Worm (Caenorhabditis elegans) whole organism, L1 larva: ENCODE measurements around the gene srp-6.

ENCODE experiments used
- F16B12.6 ChIP-seq: fragments of 150-350 bp; optimal IDR thresholded peaks from 2 replicates; lab custom pipeline; 2014; ENCODE audit warnings: missing biosample characterization, missing genetic modification characterization
- aly-2 ChIP-seq: fragments of 150-350 bp; optimal IDR thresholded peaks from 2 replicates; lab custom pipeline; 2014; ENCODE audit warnings: missing biosample characterization, missing genetic modification characterization
- ama-1 ChIP-seq: fragments of 150-350 bp; optimal IDR thresholded peaks from 2 replicates; lab custom pipeline; 2014
- ceh-8 ChIP-seq: fragments of 200-800 bp; sonication (Bioruptor generic); optimal IDR thresholded peaks from 2 replicates; lab custom pipeline; 2018; ENCODE audit warnings: mild to moderate bottlenecking, missing genetic modification characterization, moderate library complexity, missing compliant biosample characterization
- ceh-82 ChIP-seq, 3 experiments: fragments of 150-350 bp in 1 of 3; sonication (generic microtip) in 2 of 3; optimal IDR thresholded peaks; 2 replicates each; lab custom pipeline; 2014 to 2017; ENCODE audit warnings: missing biosample characterization in 3 of 3, missing genetic modification characterization in 3 of 3
- ces-1 ChIP-seq: fragments of 150-350 bp; optimal IDR thresholded peaks from 2 replicates; lab custom pipeline; 2014; ENCODE audit warnings: missing biosample characterization, missing genetic modification reagents, missing genetic modification characterization
- efl-1 ChIP-seq, 4 experiments: fragments of 150-350 bp; optimal IDR thresholded peaks in 3 of 4; peaks in 1 of 4; 1 replicate in 1 of 4; 2 replicates in 3 of 4; lab custom pipeline; 2014; ENCODE audit warnings: missing biosample characterization in 2 of 4, missing genetic modification characterization in 2 of 4, missing genetic modification reagents in 2 of 4
- efl-3 ChIP-seq: fragments of 200-800 bp; sonication (Bioruptor generic); optimal IDR thresholded peaks from 2 replicates; lab custom pipeline; 2018; ENCODE audit warnings: mild to moderate bottlenecking, missing genetic modification characterization, missing compliant biosample characterization
- egl-13 ChIP-seq: sonication (generic microtip); optimal IDR thresholded peaks from 2 replicates; lab custom pipeline; 2016; ENCODE audit warnings: missing genotype, missing genetic modification reagents, missing genetic modification characterization, missing compliant biosample characterization
- elt-2 ChIP-seq: sonication (generic microtip); optimal IDR thresholded peaks from 2 replicates; lab custom pipeline; 2016; ENCODE audit warnings: missing genetic modification characterization, mild to moderate bottlenecking, inconsistent platforms, missing compliant biosample characterization, missing genetic modification reagents
- elt-3 ChIP-seq, 6 experiments: fragments of 150-350 bp in 1 of 6; sonication (generic microtip); optimal IDR thresholded peaks; 2 replicates each; lab custom pipeline; 2017 to 2018; ENCODE audit warnings: missing biosample characterization in 6 of 6, missing genetic modification characterization in 6 of 6, inconsistent platforms in 1 of 6
- fkh-10 ChIP-seq: sonication (generic microtip); optimal IDR thresholded peaks from 2 replicates; lab custom pipeline; 2017; ENCODE audit warnings: missing biosample characterization, missing genetic modification reagents, missing genetic modification characterization
- fkh-8 ChIP-seq: sonication (generic microtip); optimal IDR thresholded peaks from 2 replicates; lab custom pipeline; 2016; ENCODE audit warnings: mild to moderate bottlenecking, missing genetic modification characterization, missing compliant biosample characterization
- fos-1 ChIP-seq: fragments of 150-350 bp; optimal IDR thresholded peaks from 2 replicates; lab custom pipeline; 2014; ENCODE audit warnings: missing biosample characterization, missing genetic modification characterization
- hpl-2 ChIP-seq: fragments of 150-350 bp; optimal IDR thresholded peaks from 2 replicates; lab custom pipeline; 2014; ENCODE audit warnings: missing biosample characterization, missing genetic modification reagents, missing genetic modification characterization
- lir-3 ChIP-seq: sonication (generic microtip); optimal IDR thresholded peaks from 2 replicates; lab custom pipeline; 2016; ENCODE audit warnings: mild to moderate bottlenecking, missing genetic modification characterization, moderate library complexity, missing compliant biosample characterization; ENCODE audit not compliant: poor library complexity
- lsy-2 ChIP-seq, 2 experiments: fragments of 150-350 bp; optimal IDR thresholded peaks; 2 replicates each; lab custom pipeline; 2014; ENCODE audit warnings: missing biosample characterization in 2 of 2, missing genetic modification characterization in 2 of 2
- mef-2 ChIP-seq: fragments of 150-350 bp; optimal IDR thresholded peaks from 2 replicates; lab custom pipeline; 2014; ENCODE audit warnings: missing biosample characterization, missing genetic modification characterization
- nhr-11 ChIP-seq: fragments of 150-350 bp; optimal IDR thresholded peaks from 2 replicates; lab custom pipeline; 2014; ENCODE audit warnings: missing biosample characterization, missing genetic modification characterization
- nhr-71 ChIP-seq: sonication (generic microtip); optimal IDR thresholded peaks from 2 replicates; lab custom pipeline; 2016; ENCODE audit warnings: mild to moderate bottlenecking, missing genetic modification characterization, moderate library complexity, missing compliant biosample characterization
- nhr-76 ChIP-seq: sonication (generic microtip); optimal IDR thresholded peaks from 2 replicates; lab custom pipeline; 2017; ENCODE audit warnings: missing biosample characterization, missing genetic modification characterization
- nhr-77 ChIP-seq: fragments of 150-350 bp; optimal IDR thresholded peaks from 2 replicates; lab custom pipeline; 2014; ENCODE audit warnings: missing biosample characterization, missing genetic modification characterization
- rnt-1 ChIP-seq: sonication (generic microtip); optimal IDR thresholded peaks from 2 replicates; lab custom pipeline; 2016; ENCODE audit warnings: mild to moderate bottlenecking, missing genetic modification characterization, moderate library complexity, missing compliant biosample characterization
- sptf-1 ChIP-seq: fragments of 150-350 bp; optimal IDR thresholded peaks from 2 replicates; lab custom pipeline; 2014; ENCODE audit warnings: missing biosample characterization, missing genetic modification characterization
- sup-37 ChIP-seq: fragments of 200-800 bp; sonication (Bioruptor generic); optimal IDR thresholded peaks from 2 replicates; lab custom pipeline; 2018; ENCODE audit warnings: mild to moderate bottlenecking, missing genetic modification characterization, missing compliant biosample characterization
- swsn-7 ChIP-seq: sonication (generic microtip); optimal IDR thresholded peaks from 2 replicates; lab custom pipeline; 2016; ENCODE audit warnings: missing genetic modification characterization, missing compliant biosample characterization
- unc-98 ChIP-seq: fragments of 200-800 bp; sonication (Bioruptor generic); IDR thresholded peaks from 2 replicates; pipeline ENCODE4 v1.3.6; 2022; ENCODE audit warnings: missing genetic modification characterization, missing compliant biosample characterization
- ztf-11 ChIP-seq, 2 experiments: sonication (generic microtip); optimal IDR thresholded peaks; 2 replicates each; lab custom pipeline; 2016 to 2017; ENCODE audit warnings: missing genetic modification characterization in 2 of 2, missing biosample characterization in 1 of 2, missing compliant biosample characterization in 1 of 2

srp-6 gene

ce11 chrV:7379384-7379783 is 6.5 kb downstream of the srp-6 start, which contains the start of gene srsx-24:
TSS of gene srsx-24 (minus strand) at chrV:7379484.
- TF ChIP-seq lir-3: no peak
- no peak for TF ChIP-seq egl-13
- TF ChIP-seq elt-3 (tag; optimal IDR thresholded peaks at IDR 0.05; lab: Kevin White, UChicago): no peak
- no peak for TF ChIP-seq nhr-11 (tag; lab: Kevin White, UChicago)
- TF ChIP-seq unc-98 (GFP tag; lab: Robert Waterston, UW): no peak
- TF ChIP-seq fkh-8 (tag; lab: Kevin White, UChicago): no peak
- peak; percentile 40 for TF ChIP-seq ceh-8 (GFP tag; lab: Kevin White, UChicago)
- TF ChIP-seq, all 84 proteins: peak for 1

- TF ChIP-seq nhr-77 (tag; lab: Kevin White, UChicago): no peak
- TF ChIP-seq fkh-8 (tag; lab: Kevin White, UChicago): peak; percentile 50
Observed at ce11 chrV:7374090-7374489, 11.8 kb downstream of the srp-6 start, which contains the start of gene srx-56. TSS of gene srx-56 (plus strand) at chrV:7374390.

DNA sequence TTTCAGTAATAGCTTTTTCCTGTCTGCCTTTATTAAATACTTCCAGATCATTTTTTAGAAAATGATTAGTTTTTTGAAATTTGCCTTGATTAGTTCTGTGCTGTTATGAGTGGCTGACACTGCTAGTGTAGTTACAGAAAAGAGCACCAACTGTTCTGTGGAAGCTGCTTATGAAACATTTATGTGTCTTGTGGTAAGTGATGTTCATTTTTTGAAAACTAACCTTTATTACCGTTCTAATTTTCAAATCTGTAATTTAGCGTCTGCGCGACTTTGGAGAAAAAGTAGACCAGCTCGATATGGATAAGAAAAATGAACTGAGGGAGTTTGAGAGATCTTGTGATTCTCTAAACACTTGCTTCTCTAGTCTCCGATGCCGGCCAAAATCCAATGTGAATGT is 16.3 kb downstream of the srp-6 start, which contains the start of gene srj-14:
srj-14 (plus strand) TSS at position 131 of the 400 bp plus-strand sequence.
- no peak for TF ChIP-seq ceh-8 (GFP tag; lab: Kevin White, UChicago)
- no peak for TF ChIP-seq efl-1 (optimal IDR thresholded peaks at IDR 0.05; lab: Kevin White, UChicago)
- peak in 1 of 2 experiments; percentile 77 for TF ChIP-seq efl-1 (GFP tag; optimal IDR thresholded peaks at IDR 0.05 in 1 of 2; lab: Kevin White, UChicago)

DNA sequence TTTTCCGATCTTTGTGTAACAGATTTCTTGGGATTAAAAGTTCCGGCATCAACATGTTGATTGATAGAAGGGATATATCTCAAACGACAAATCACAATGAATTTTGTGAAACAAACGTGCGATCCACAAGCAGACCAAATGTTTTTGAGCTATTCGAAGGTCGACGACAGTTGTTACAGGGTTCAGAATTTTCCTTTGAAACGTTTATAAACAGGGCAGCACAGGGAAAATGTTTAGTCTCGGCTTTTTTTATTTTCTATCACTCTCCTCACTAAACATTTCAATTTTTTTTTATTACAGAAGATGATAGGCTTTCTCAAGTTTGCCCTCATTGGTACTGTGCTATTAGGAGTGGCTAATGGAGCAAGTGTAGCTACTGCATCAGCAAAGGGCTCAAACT is 21.0 kb downstream of the srp-6 start, which contains the start of gene exc-13:
exc-13 (plus strand) TSS at position 301 of the 400 bp plus-strand sequence.
- TF ChIP-seq mef-2: no peak
- TF ChIP-seq nhr-71: peak; percentile 5
- no peak for TF ChIP-seq ztf-11 (tag; optimal IDR thresholded peaks at IDR 0.05; lab: Kevin White, UChicago)
- no peak for TF ChIP-seq hpl-2 (GFP tag; lab: Kevin White, UChicago)

- TF ChIP-seq lsy-2 (tag; optimal IDR thresholded peaks at IDR 0.05; lab: Kevin White, UChicago) (no peak), swsn-7 (tag; lab: Kevin White, UChicago) (no peak), rnt-1 (tag; lab: Kevin White, UChicago) (no peak), elt-2 (tag; lab: Kevin White, UChicago) (peak; percentile 90), ces-1 (GFP tag; lab: Kevin White, UChicago) (no peak), sup-37 (GFP tag; lab: Kevin White, UChicago) (no peak), ceh-82 (tag; optimal IDR thresholded peaks at IDR 0.05; lab: Kevin White, UChicago) (no peak), ama-1 (lab: Kevin White, UChicago) (no peak)
Observed at ce11 chrV:7364059-7364458, 21.8 kb downstream of the srp-6 start, which contains the start of gene cyp-35A2. TSS of gene cyp-35A2 (minus strand) at chrV:7364182.

- TF ChIP-seq efl-1 (optimal IDR thresholded peaks at IDR 0.05; lab: Kevin White, UChicago) (no peak), efl-1 (GFP tag; optimal IDR thresholded peaks at IDR 0.05 in 1 of 2; lab: Kevin White, UChicago) (peak in 1 of 2 experiments; percentile 37), sptf-1 (tag; lab: Kevin White, UChicago) (no peak)
Observed at ce11 chrV:7361673-7362072, 24.2 kb downstream of the srp-6 start, which contains the start of gene cyp-35A1. TSS of gene cyp-35A1 (minus strand) at chrV:7361773.

ce11 chrV:7357132-7357531 is 28.8 kb downstream of the srp-6 start, which contains the start of gene C03G6.6:
TSS of gene C03G6.6 (plus strand) at chrV:7357432.
- TF ChIP-seq sup-37 (GFP tag; lab: Kevin White, UChicago) (no peak), ztf-11 (tag; optimal IDR thresholded peaks at IDR 0.05; lab: Kevin White, UChicago) (no peak), nhr-11 (tag; lab: Kevin White, UChicago) (no peak), efl-3 (GFP tag; lab: Kevin White, UChicago) (no peak), aly-2 (tag; lab: Kevin White, UChicago) (no peak), mef-2 (no peak), nhr-76 (tag; lab: Kevin White, UChicago) (no peak), F16B12.6 (no peak), fkh-10 (GFP tag; lab: Kevin White, UChicago) (no peak), fos-1 (tag; lab: Kevin White, UChicago) (no peak)
- TF ChIP-seq, all 84 proteins: peak for 0
